Worm (Caenorhabditis elegans): ENCODE measurements around the gene ZK593.2.

ce11 chrIV:10876844-10877243, 36.3 kb upstream of the ZK593.2 start, which contains the start of gene fipr-14:
- no peak for TF ChIP-seq T22C8.4 (GFP tag; IDR thresholded peaks at IDR 0.05)
- no peak for TF ChIP-seq ztf-29 (GFP tag; IDR thresholded peaks at IDR 0.05)
- TF ChIP-seq flt-1 (GFP tag; IDR thresholded peaks at IDR 0.05): no peak
- no peak for TF ChIP-seq ztf-23 (GFP tag; IDR thresholded peaks at IDR 0.05)
- TF ChIP-seq tab-1 (GFP tag; IDR thresholded peaks at IDR 0.05): no peak
- TF ChIP-seq ref-1 (GFP tag; conservative IDR thresholded peaks at IDR 0.05): no peak
- no peak for TF ChIP-seq klf-2 (GFP tag; conservative IDR thresholded peaks at IDR 0.05)
- no peak for TF ChIP-seq med-1 (GFP tag; optimal IDR thresholded peaks at IDR 0.05; ENCODE audit: insufficient read depth)
- TF ChIP-seq cog-1 (tag; optimal IDR thresholded peaks at IDR 0.05): no peak

Measured in whole organism, midembryonic.